Worm (Caenorhabditis elegans) whole organism, L2 larva: ENCODE results near the gene Y42G9A.2.
A peak's percentile ranks its signal among the peaks of the same experiment; 100 is the strongest.

Source experiments
- C34F6.9 ChIP-seq: fragments of 150-350 bp; optimal IDR thresholded peaks from 2 replicates; lab custom pipeline; 2014; ENCODE audit warnings: missing biosample characterization, missing genetic modification characterization
- F13H6.1 ChIP-seq: sonication (generic microtip); optimal IDR thresholded peaks from 2 replicates; lab custom pipeline; 2016; ENCODE audit warnings: missing genetic modification characterization, missing compliant biosample characterization
- R02D3.7 ChIP-seq: fragments of 150-350 bp; optimal IDR thresholded peaks from 2 replicates; lab custom pipeline; 2014; ENCODE audit warnings: missing biosample characterization, missing genetic modification characterization
- Y55F3AM.14 ChIP-seq: fragments of 200-800 bp; sonication (Bioruptor generic); optimal IDR thresholded peaks from 2 replicates; lab custom pipeline; 2018; ENCODE audit warnings: mild to moderate bottlenecking, missing genetic modification characterization, missing compliant biosample characterization
- ZK546.5 ChIP-seq: sonication (generic microtip); optimal IDR thresholded peaks from 2 replicates; lab custom pipeline; 2017; ENCODE audit warnings: missing biosample characterization, missing genetic modification characterization
- alr-1 ChIP-seq: fragments of 150-350 bp; optimal IDR thresholded peaks from 2 replicates; lab custom pipeline; 2014; ENCODE audit warnings: missing biosample characterization, missing genetic modification characterization
- blmp-1 ChIP-seq: sonication (generic microtip); optimal IDR thresholded peaks from 2 replicates; lab custom pipeline; 2017; ENCODE audit warnings: missing genetic modification characterization, mild to moderate bottlenecking, missing compliant biosample characterization, antibody characterized with exemption, moderate library complexity; ENCODE audit not compliant: insufficient read depth
- ceh-16 ChIP-seq: fragments of 150-350 bp; optimal IDR thresholded peaks from 2 replicates; lab custom pipeline; 2014; ENCODE audit warnings: missing biosample characterization, missing genetic modification characterization
- ceh-82 ChIP-seq: fragments of 150-350 bp; optimal IDR thresholded peaks from 2 replicates; lab custom pipeline; 2014; ENCODE audit warnings: missing biosample characterization, missing genetic modification characterization
- crh-2 ChIP-seq: sonication (generic microtip); optimal IDR thresholded peaks from 2 replicates; lab custom pipeline; 2017; ENCODE audit warnings: missing biosample characterization, missing genetic modification characterization
- dmd-4 ChIP-seq: sonication (generic microtip); optimal IDR thresholded peaks from 2 replicates; lab custom pipeline; 2017; ENCODE audit warnings: missing biosample characterization, missing genetic modification characterization
- egl-27 ChIP-seq: sonication (generic microtip); optimal IDR thresholded peaks from 3 replicates; lab custom pipeline; 2017; ENCODE audit warnings: missing biosample characterization, missing genetic modification reagents, missing genetic modification characterization
- elt-1 ChIP-seq: fragments of 150-350 bp; optimal IDR thresholded peaks from 2 replicates; lab custom pipeline; 2014; ENCODE audit warnings: missing biosample characterization, missing genetic modification characterization
- elt-3 ChIP-seq: sonication (generic microtip); optimal IDR thresholded peaks from 2 replicates; lab custom pipeline; 2017; ENCODE audit warnings: missing biosample characterization, missing genetic modification characterization
- fos-1 ChIP-seq: fragments of 150-350 bp; optimal IDR thresholded peaks from 2 replicates; lab custom pipeline; 2014; ENCODE audit warnings: missing biosample characterization, missing genetic modification characterization
- gmeb-1 ChIP-seq: fragments of 150-350 bp; optimal IDR thresholded peaks from 2 replicates; lab custom pipeline; 2014; ENCODE audit warnings: missing biosample characterization, missing genetic modification characterization
- lin-11 ChIP-seq: fragments of 150-350 bp; sonication (generic microtip); optimal IDR thresholded peaks from 2 replicates; lab custom pipeline; 2014; ENCODE audit warnings: missing biosample characterization, missing genetic modification characterization, inconsistent platforms, mixed read lengths
- lin-13 ChIP-seq: fragments of 150-350 bp; optimal IDR thresholded peaks from 2 replicates; lab custom pipeline; 2014; ENCODE audit warnings: missing biosample characterization, missing genetic modification reagents, missing genetic modification characterization
- lin-39 ChIP-seq: fragments of 150-350 bp; optimal IDR thresholded peaks from 2 replicates; lab custom pipeline; 2014; ENCODE audit warnings: missing biosample characterization, missing genetic modification reagents, missing genetic modification characterization
- lsy-2 ChIP-seq, 2 experiments: fragments of 150-350 bp in 1 of 2; sonication (generic microtip) in 1 of 2; optimal IDR thresholded peaks; 2 replicates each; lab custom pipeline; 2014 to 2017; ENCODE audit warnings: missing biosample characterization in 2 of 2, missing genetic modification characterization in 2 of 2
- mab-5 ChIP-seq: fragments of 150-350 bp; optimal IDR thresholded peaks from 2 replicates; lab custom pipeline; 2014; ENCODE audit warnings: missing biosample characterization, missing genetic modification characterization
- mbf-1 ChIP-seq: sonication (generic microtip); optimal IDR thresholded peaks from 2 replicates; lab custom pipeline; 2017; ENCODE audit warnings: missing biosample characterization, missing genetic modification characterization
- mdl-1 ChIP-seq, 2 experiments: fragments of 150-350 bp in 1 of 2; sonication (generic microtip) in 1 of 2; optimal IDR thresholded peaks; 2 replicates each; lab custom pipeline; 2017; ENCODE audit warnings: missing biosample characterization in 2 of 2, missing genetic modification characterization in 2 of 2
- nhr-10 ChIP-seq: sonication (generic microtip); optimal IDR thresholded peaks from 2 replicates; lab custom pipeline; 2017; ENCODE audit warnings: missing biosample characterization, missing genetic modification characterization
- nhr-11 ChIP-seq: fragments of 150-350 bp; optimal IDR thresholded peaks from 2 replicates; lab custom pipeline; 2014; ENCODE audit warnings: missing biosample characterization, missing genetic modification characterization
- nhr-12 ChIP-seq: fragments of 150-350 bp; optimal IDR thresholded peaks from 2 replicates; lab custom pipeline; 2014; ENCODE audit warnings: missing biosample characterization, missing genetic modification characterization
- nhr-129 ChIP-seq: fragments of 150-350 bp; optimal IDR thresholded peaks from 2 replicates; lab custom pipeline; 2014; ENCODE audit warnings: missing biosample characterization, missing genetic modification characterization
- nhr-21 ChIP-seq: fragments of 150-350 bp; optimal IDR thresholded peaks from 2 replicates; lab custom pipeline; 2014; ENCODE audit warnings: missing biosample characterization, missing genetic modification characterization
- nhr-23 ChIP-seq: fragments of 150-350 bp; optimal IDR thresholded peaks from 2 replicates; lab custom pipeline; 2014; ENCODE audit warnings: missing biosample characterization, missing genetic modification reagents, missing genetic modification characterization
- nhr-237 ChIP-seq: fragments of 150-350 bp; optimal IDR thresholded peaks from 2 replicates; lab custom pipeline; 2014; ENCODE audit warnings: missing biosample characterization, missing genetic modification characterization
- nhr-25 ChIP-seq: fragments of 150-350 bp; sonication (generic microtip); optimal IDR thresholded peaks from 3 replicates; lab custom pipeline; 2014; ENCODE audit warnings: missing biosample characterization, missing genetic modification characterization
- nhr-6 ChIP-seq: fragments of 150-350 bp; optimal IDR thresholded peaks from 2 replicates; lab custom pipeline; 2014; ENCODE audit warnings: missing biosample characterization, missing genetic modification characterization
- peb-1 ChIP-seq: fragments of 150-350 bp; optimal IDR thresholded peaks from 2 replicates; lab custom pipeline; 2014; ENCODE audit warnings: missing biosample characterization, missing genetic modification characterization
- sem-4 ChIP-seq: fragments of 150-350 bp; optimal IDR thresholded peaks from 2 replicates; lab custom pipeline; 2014; ENCODE audit warnings: missing biosample characterization, missing genetic modification reagents, missing genetic modification characterization
- sma-3 ChIP-seq: sonication (generic microtip); optimal IDR thresholded peaks from 2 replicates; lab custom pipeline; 2016; ENCODE audit warnings: missing genetic modification reagents, missing genetic modification characterization, missing compliant biosample characterization
- sma-9 ChIP-seq, 2 experiments: fragments of 150-350 bp in 1 of 2; sonication (generic microtip) in 1 of 2; optimal IDR thresholded peaks; 2 replicates each; lab custom pipeline; 2014 to 2016; ENCODE audit warnings: missing genetic modification characterization in 2 of 2, mild to moderate bottlenecking in 1 of 2, missing biosample characterization in 1 of 2, missing compliant biosample characterization in 1 of 2, missing genetic modification reagents in 1 of 2, moderate library complexity in 1 of 2
- unc-39 ChIP-seq: fragments of 150-350 bp; optimal IDR thresholded peaks from 2 replicates; lab custom pipeline; 2014; ENCODE audit warnings: missing biosample characterization, missing genetic modification characterization
- unc-55 ChIP-seq: fragments of 150-350 bp; sonication (generic microtip); optimal IDR thresholded peaks from 3 replicates; lab custom pipeline; 2014; ENCODE audit warnings: missing biosample characterization, missing genetic modification reagents, missing genetic modification characterization
- zag-1 ChIP-seq: fragments of 150-350 bp; optimal IDR thresholded peaks from 2 replicates; lab custom pipeline; 2014; ENCODE audit warnings: missing biosample characterization, missing genetic modification characterization
- ztf-1 ChIP-seq: fragments of 200-800 bp; sonication (Bioruptor generic); conservative IDR thresholded peaks from 2 replicates; pipeline ENCODE4 v1.3.6; 2022; ENCODE audit warnings: missing genetic modification characterization, missing compliant biosample characterization
- ztf-4 ChIP-seq: fragments of 150-350 bp; optimal IDR thresholded peaks from 2 replicates; lab custom pipeline; 2014; ENCODE audit warnings: missing biosample characterization, missing genetic modification characterization

Y42G9A.2 gene

DNA sequence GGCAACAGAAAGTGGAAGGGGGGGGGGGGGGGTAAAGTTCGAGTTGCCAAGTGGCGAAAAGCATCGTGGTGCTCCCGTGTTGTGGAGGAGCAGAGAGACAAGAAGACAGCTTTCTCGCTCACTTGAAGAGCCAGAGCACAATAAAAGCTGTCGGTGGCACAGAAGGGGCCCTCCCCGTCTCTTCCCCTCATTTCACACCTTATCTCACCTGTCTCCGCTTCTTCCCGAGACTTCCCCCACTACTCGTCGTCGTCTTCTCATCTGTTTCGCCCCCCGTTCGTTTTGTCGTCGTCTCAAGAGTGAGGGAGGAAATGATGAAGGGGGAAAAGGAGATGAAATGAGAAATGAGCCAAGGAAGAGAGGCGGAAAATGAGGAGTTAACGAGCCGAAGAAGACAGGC is 9.5 kb upstream of the Y42G9A.2 start:
- TF ChIP-seq sma-9 (GFP tag; optimal IDR thresholded peaks at IDR 0.05; lab: Kevin White, UChicago), result peak; percentile 13
- TF ChIP-seq sma-9 (tag; optimal IDR thresholded peaks at IDR 0.05; lab: Kevin White, UChicago), result no peak
- no peak for TF ChIP-seq lin-11
- TF ChIP-seq nhr-129 (tag; lab: Kevin White, UChicago), result peak; percentile 23
- TF ChIP-seq lsy-2 (tag; optimal IDR thresholded peaks at IDR 0.05; lab: Kevin White, UChicago), result peak in 1 of 2 experiments; percentile 18
- peak; percentile 82 for TF ChIP-seq F13H6.1
- peak; percentile 48 for TF ChIP-seq unc-55
- TF ChIP-seq lin-13 (GFP tag; lab: Kevin White, UChicago), result peak; percentile 12
- no peak for TF ChIP-seq lin-39 (tag; lab: Kevin White, UChicago)
- TF ChIP-seq C34F6.9 (tag; lab: Kevin White, UChicago), result peak; percentile 32

DNA sequence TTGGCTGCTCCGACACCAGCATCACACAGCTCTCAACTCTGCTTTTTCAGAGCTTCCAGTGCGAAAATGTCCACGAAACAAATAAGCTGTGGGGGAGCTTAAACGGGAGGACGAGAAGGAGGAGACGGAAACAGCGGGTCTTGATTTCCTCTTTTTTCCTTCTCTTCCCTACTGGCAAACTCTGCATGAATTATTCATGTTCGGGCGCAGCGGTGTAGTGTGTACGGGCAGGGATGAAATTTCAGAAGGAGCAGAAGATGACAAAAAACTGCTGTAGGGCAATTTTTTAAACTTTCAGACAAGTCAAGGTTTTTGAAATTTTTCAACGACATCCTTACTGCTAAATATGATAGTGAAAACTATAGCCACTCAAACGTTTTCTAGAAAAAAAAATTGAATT is 8.7 kb upstream of the Y42G9A.2 start:
- TF ChIP-seq nhr-12 (no peak), ZK546.5 (no peak), unc-55 (peak; percentile 45), nhr-10 (tag; lab: Kevin White, UChicago) (no peak), sma-9 (GFP tag; optimal IDR thresholded peaks at IDR 0.05; lab: Kevin White, UChicago) (peak; percentile 28), sma-9 (tag; optimal IDR thresholded peaks at IDR 0.05; lab: Kevin White, UChicago) (no peak), elt-3 (tag; lab: Kevin White, UChicago) (no peak), nhr-11 (tag; lab: Kevin White, UChicago) (no peak), mdl-1 (tag; optimal IDR thresholded peaks at IDR 0.05; lab: Kevin White, UChicago) (peak in 1 of 2 experiments; percentile 18), zag-1 (tag; lab: Kevin White, UChicago) (peak; percentile 9), sem-4 (tag; lab: Kevin White, UChicago) (no peak)

DNA sequence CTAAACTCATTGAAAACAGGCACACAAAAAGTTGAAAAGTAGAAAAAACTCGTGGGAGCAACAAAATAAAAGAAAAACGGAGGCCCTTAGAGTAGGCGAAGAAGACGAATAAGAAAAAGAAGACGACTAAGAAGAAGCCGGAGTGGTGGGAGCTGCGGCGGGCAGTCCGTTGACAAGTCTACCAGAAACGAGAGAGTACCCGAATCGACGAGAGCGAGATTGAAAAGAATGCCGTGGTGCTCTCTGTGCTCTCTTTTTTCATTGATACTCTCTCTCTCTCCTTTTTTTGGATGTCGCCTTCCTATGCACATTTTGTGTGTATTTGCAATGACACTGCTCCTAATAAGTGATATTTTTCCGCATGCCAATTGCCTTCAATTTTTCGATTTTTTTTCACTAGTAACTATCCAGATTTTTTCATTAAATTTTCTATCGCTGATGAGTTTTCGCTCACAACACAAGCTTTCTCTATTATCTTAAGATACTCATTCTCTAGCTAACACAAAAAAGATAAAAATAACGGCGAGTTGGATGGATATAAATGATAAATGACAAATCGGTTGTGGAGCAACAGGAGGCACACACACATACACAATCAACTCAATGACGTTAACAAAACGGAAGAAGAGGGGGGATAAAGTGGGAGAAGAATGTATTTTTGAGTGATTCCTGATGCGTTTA is 7.9 kb upstream of the Y42G9A.2 start:
- TF ChIP-seq unc-39 (no peak), nhr-6 (no peak), nhr-23 (tag; lab: Kevin White, UChicago) (no peak), fos-1 (tag; lab: Kevin White, UChicago) (no peak), mab-5 (no peak), nhr-21 (tag; lab: Kevin White, UChicago) (no peak), crh-2 (tag; lab: Kevin White, UChicago) (peak; percentile 59), zag-1 (tag; lab: Kevin White, UChicago) (peak; percentile 55), elt-1 (tag; lab: Kevin White, UChicago) (no peak), egl-27 (tag; lab: Kevin White, UChicago) (no peak), ceh-16 (tag; lab: Kevin White, UChicago) (no peak), mbf-1 (tag; lab: Kevin White, UChicago) (no peak), mdl-1 (tag; optimal IDR thresholded peaks at IDR 0.05; lab: Kevin White, UChicago) (no peak), sem-4 (tag; lab: Kevin White, UChicago) (peak; percentile 14), unc-55 (peak; percentile 60), blmp-1 (tag; lab: Kevin White, UChicago) (no peak), lin-13 (GFP tag; lab: Kevin White, UChicago) (no peak), R02D3.7 (tag; lab: Kevin White, UChicago) (no peak), sma-3 (no peak), sma-9 (GFP tag; optimal IDR thresholded peaks at IDR 0.05; lab: Kevin White, UChicago) (peak; percentile 45), sma-9 (tag; optimal IDR thresholded peaks at IDR 0.05; lab: Kevin White, UChicago) (no peak), C34F6.9 (tag; lab: Kevin White, UChicago) (peak; percentile 48), nhr-237 (tag; lab: Kevin White, UChicago) (no peak), nhr-129 (tag; lab: Kevin White, UChicago) (peak; percentile 14), Y55F3AM.14 (GFP tag; lab: Kevin White, UChicago) (no peak), dmd-4 (tag; lab: Kevin White, UChicago) (no peak), gmeb-1 (no peak), F13H6.1 (peak; percentile 53), lin-39 (tag; lab: Kevin White, UChicago) (no peak), ztf-4 (tag; lab: Kevin White, UChicago) (no peak), nhr-11 (tag; lab: Kevin White, UChicago) (no peak), ceh-82 (tag; lab: Kevin White, UChicago) (no peak), peb-1 (tag; lab: Kevin White, UChicago) (no peak), lsy-2 (tag; optimal IDR thresholded peaks at IDR 0.05; lab: Kevin White, UChicago) (peak in 1 of 2 experiments; percentile 12), ztf-1 (GFP tag; lab: Robert Waterston, UW) (no peak), nhr-10 (tag; lab: Kevin White, UChicago) (no peak), nhr-25 (tag; lab: Kevin White, UChicago) (no peak), alr-1 (tag; lab: Kevin White, UChicago) (no peak)
- TF ChIP-seq, all 48 proteins: peak for 9
